Fruit fly (Drosophila melanogaster) whole organism, embryonic: ENCODE data around the gene LPCAT.
A peak's percentile ranks its signal among the peaks of the same experiment; 100 is the strongest.

Experiments used
- Atf3 ChIP-seq: fragments of 200-800 bp; sonication (Bioruptor generic); optimal IDR thresholded peaks from 3 replicates; lab custom pipeline; 2016; ENCODE audit warnings: missing biosample characterization, missing genetic modification characterization
- Bdp1 ChIP-seq: fragments of 200-800 bp; sonication (Bioruptor generic); optimal IDR thresholded peaks from 3 replicates; lab custom pipeline; 2016; ENCODE audit warnings: missing biosample characterization, missing genetic modification characterization
- C15 ChIP-seq: fragments of 200-800 bp; sonication (Bioruptor generic); IDR thresholded peaks from 3 replicates; pipeline ENCODE4 v1.3.6; 2022; ENCODE audit warnings: missing biosample characterization, missing genetic modification characterization
- CG10543 ChIP-seq: fragments of 200-800 bp; sonication (Bioruptor generic); optimal IDR thresholded peaks from 3 replicates; lab custom pipeline; 2017; ENCODE audit warnings: missing biosample characterization, mild to moderate bottlenecking, missing genetic modification characterization, moderate library complexity
- CG12744 ChIP-seq: fragments of 200-800 bp; sonication (Bioruptor generic); optimal IDR thresholded peaks from 2 replicates; lab custom pipeline; 2016; ENCODE audit warnings: missing biosample characterization, missing genetic modification characterization
- CG17361 ChIP-seq: fragments of 200-800 bp; sonication (Bioruptor generic); IDR thresholded peaks from 3 replicates; pipeline ENCODE4 v1.3.6; 2022; ENCODE audit warnings: missing biosample characterization, missing genetic modification characterization
- CG17568 ChIP-seq: fragments of 200-800 bp; sonication (Bioruptor generic); optimal IDR thresholded peaks from 2 replicates; lab custom pipeline; 2018; ENCODE audit warnings: missing biosample characterization, mild to moderate bottlenecking, missing genetic modification characterization, moderate library complexity
- CG18011 ChIP-seq: fragments of 200-800 bp; sonication (Bioruptor generic); optimal IDR thresholded peaks from 2 replicates; lab custom pipeline; 2017; ENCODE audit warnings: missing biosample characterization, missing genetic modification characterization, mild to moderate bottlenecking, moderate library complexity, missing genotype
- CG30020 ChIP-seq: fragments of 200-800 bp; optimal IDR thresholded peaks from 2 replicates; lab custom pipeline; 2019; ENCODE audit warnings: missing biosample characterization, mild to moderate bottlenecking, missing genetic modification characterization, moderate library complexity
- CG32772 ChIP-seq: fragments of 200-800 bp; sonication (Bioruptor generic); IDR thresholded peaks from 2 replicates; pipeline ENCODE4 v1.3.6; 2022; ENCODE audit warnings: missing biosample characterization, missing genetic modification characterization
- CG34422 ChIP-seq: fragments of 200-800 bp; sonication (Bioruptor generic); IDR thresholded peaks from 3 replicates; pipeline ENCODE4 v1.3.6; 2022; ENCODE audit warnings: missing biosample characterization, missing genetic modification characterization
- CG4707 ChIP-seq: fragments of 200-800 bp; sonication (Bioruptor generic); optimal IDR thresholded peaks from 2 replicates; lab custom pipeline; 2018; ENCODE audit warnings: missing biosample characterization, mild to moderate bottlenecking, missing genetic modification characterization, moderate library complexity
- CG7357 ChIP-seq: fragments of 200-800 bp; sonication (Bioruptor generic); IDR thresholded peaks from 3 replicates; pipeline ENCODE4 v1.3.6; 2022; ENCODE audit warnings: missing biosample characterization, missing genetic modification characterization
- CG7372 ChIP-seq: fragments of 200-800 bp; sonication (Bioruptor generic); IDR thresholded peaks from 2 replicates; pipeline ENCODE4 v1.3.6; 2022; ENCODE audit warnings: missing biosample characterization, missing genetic modification characterization
- CG7839 ChIP-seq: fragments of 200-800 bp; sonication (Bioruptor generic); optimal IDR thresholded peaks from 3 replicates; lab custom pipeline; 2018; ENCODE audit warnings: missing biosample characterization, mild to moderate bottlenecking, missing genetic modification characterization, moderate library complexity
- CG9797 ChIP-seq: fragments of 200-800 bp; sonication (Bioruptor generic); optimal IDR thresholded peaks from 3 replicates; lab custom pipeline; 2018; ENCODE audit warnings: missing biosample characterization, mild to moderate bottlenecking, missing genetic modification characterization
- CoRest ChIP-seq: fragments of 200-800 bp; sonication (Bioruptor generic); optimal IDR thresholded peaks from 3 replicates; lab custom pipeline; 2018; ENCODE audit warnings: missing biosample characterization, mild to moderate bottlenecking, missing genetic modification characterization, moderate library complexity
- D19B ChIP-seq: fragments of 200-800 bp; sonication (Bioruptor generic); optimal IDR thresholded peaks from 2 replicates; lab custom pipeline; 2017; ENCODE audit warnings: missing biosample characterization, mild to moderate bottlenecking, missing genetic modification characterization
- Dbx ChIP-seq: fragments of 200-800 bp; sonication (Bioruptor generic); IDR thresholded peaks from 3 replicates; pipeline ENCODE4 v1.3.6; 2022; ENCODE audit warnings: missing biosample characterization, missing genetic modification characterization
- Dip2 ChIP-seq: fragments of 200-800 bp; sonication (Bioruptor generic); IDR thresholded peaks from 2 replicates; pipeline ENCODE4 v1.3.6; 2022; ENCODE audit warnings: missing biosample characterization, missing genetic modification characterization
- Dp ChIP-seq: fragments of 200-800 bp; sonication (Bioruptor generic); optimal IDR thresholded peaks from 2 replicates; lab custom pipeline; 2018; ENCODE audit warnings: missing biosample characterization, mild to moderate bottlenecking, missing genetic modification characterization, moderate library complexity
- ERR ChIP-seq: fragments of 200-800 bp; sonication (Bioruptor generic); optimal IDR thresholded peaks from 2 replicates; lab custom pipeline; 2016; ENCODE audit warnings: missing biosample characterization, missing genetic modification characterization
- HLHmδ ChIP-seq: fragments of 200-800 bp; sonication (Bioruptor generic); optimal IDR thresholded peaks from 2 replicates; lab custom pipeline; 2018; ENCODE audit warnings: missing biosample characterization, mild to moderate bottlenecking, missing genetic modification characterization, moderate library complexity
- Hr78 ChIP-seq, 2 experiments: fragments of 200-800 bp in 1 of 2; fragments of >200 bp in 1 of 2; sonication (Bioruptor generic) in 1 of 2; optimal IDR thresholded peaks; 2 replicates each; lab custom pipeline; 2017 to 2019; ENCODE audit warnings: missing biosample characterization in 2 of 2, missing genetic modification characterization in 2 of 2, mild to moderate bottlenecking in 1 of 2, moderate library complexity in 1 of 2
- Lim3 ChIP-seq: fragments of 200-800 bp; sonication (Bioruptor generic); IDR thresholded peaks from 2 replicates; pipeline ENCODE4 v1.3.6; 2022; ENCODE audit warnings: missing biosample characterization, missing genetic modification characterization
- Meics ChIP-seq: fragments of 200-800 bp; sonication (Bioruptor generic); optimal IDR thresholded peaks from 2 replicates; lab custom pipeline; 2017; ENCODE audit warnings: missing biosample characterization, mild to moderate bottlenecking, missing genetic modification characterization
- NfI ChIP-seq: fragments of 200-800 bp; sonication (Bioruptor generic); optimal IDR thresholded peaks from 3 replicates; lab custom pipeline; 2018; ENCODE audit warnings: missing biosample characterization, mild to moderate bottlenecking, missing genetic modification characterization, moderate library complexity
- Sox102F ChIP-seq: fragments of 200-800 bp; sonication (Bioruptor generic); optimal IDR thresholded peaks from 2 replicates; lab custom pipeline; 2018; ENCODE audit warnings: missing biosample characterization, mild to moderate bottlenecking, missing genetic modification characterization, moderate library complexity
- Taf1 ChIP-seq: fragments of 200-800 bp; sonication (Bioruptor generic); IDR thresholded peaks from 2 replicates; pipeline ENCODE4 v1.3.6; 2022; ENCODE audit warnings: missing biosample characterization, missing genetic modification characterization
- Tbp ChIP-seq: fragments of >200 bp; optimal IDR thresholded peaks from 2 replicates; lab custom pipeline; 2018; ENCODE audit warnings: missing biosample characterization, missing genetic modification characterization
- ac ChIP-seq: fragments of 200-800 bp; sonication (Bioruptor generic); optimal IDR thresholded peaks from 3 replicates; lab custom pipeline; 2017; ENCODE audit warnings: missing biosample characterization, mild to moderate bottlenecking, missing genetic modification characterization
- al ChIP-seq: fragments of 200-800 bp; sonication (Bioruptor generic); IDR thresholded peaks from 2 replicates; pipeline ENCODE4 v1.3.6; 2022; ENCODE audit warnings: missing biosample characterization, missing genetic modification characterization
- bab2 ChIP-seq: fragments of 200-800 bp; sonication (Bioruptor generic); optimal IDR thresholded peaks from 2 replicates; lab custom pipeline; 2016; ENCODE audit warnings: missing biosample characterization, missing genetic modification characterization
- chinmo ChIP-seq: fragments of 200-800 bp; sonication (Bioruptor generic); IDR thresholded peaks from 4 replicates; pipeline ENCODE4 v1.3.6; 2022; ENCODE audit warnings: missing biosample characterization, missing genetic modification characterization; ENCODE audit not compliant: partially characterized antibody
- dan ChIP-seq: fragments of 200-800 bp; sonication (Bioruptor generic); IDR thresholded peaks from 2 replicates; pipeline ENCODE4 v1.3.6; 2022; ENCODE audit warnings: missing biosample characterization, missing genetic modification characterization
- dmrt99B ChIP-seq: fragments of 200-800 bp; sonication (Bioruptor generic); optimal IDR thresholded peaks from 2 replicates; lab custom pipeline; 2018; ENCODE audit warnings: missing biosample characterization, mild to moderate bottlenecking, missing genetic modification characterization, moderate library complexity
- gcm2 ChIP-seq: fragments of 200-800 bp; sonication (Bioruptor generic); optimal IDR thresholded peaks from 2 replicates; lab custom pipeline; 2016; ENCODE audit warnings: missing biosample characterization, missing genetic modification characterization
- gfzf ChIP-seq: fragments of 200-800 bp; sonication (Bioruptor generic); optimal IDR thresholded peaks from 2 replicates; lab custom pipeline; 2016; ENCODE audit warnings: missing biosample characterization, mild to moderate bottlenecking, missing genetic modification characterization, moderate library complexity
- klu ChIP-seq: fragments of 200-800 bp; sonication (Bioruptor generic); IDR thresholded peaks from 2 replicates; pipeline ENCODE4 v1.3.6; 2022; ENCODE audit warnings: missing biosample characterization, missing genetic modification characterization
- lab ChIP-seq: fragments of 200-800 bp; sonication (Bioruptor generic); optimal IDR thresholded peaks from 3 replicates; lab custom pipeline; 2017; ENCODE audit warnings: missing biosample characterization, missing genetic modification characterization, mild to moderate bottlenecking, moderate library complexity, missing genetic modification reagents
- onecut ChIP-seq: fragments of 200-800 bp; sonication (Bioruptor generic); IDR thresholded peaks from 2 replicates; pipeline ENCODE4 v1.3.6; 2022; ENCODE audit warnings: missing biosample characterization, missing genetic modification characterization
- pb ChIP-seq: fragments of 200-800 bp; sonication (Bioruptor generic); optimal IDR thresholded peaks from 3 replicates; lab custom pipeline; 2016; ENCODE audit warnings: missing biosample characterization, missing genetic modification characterization
- slou ChIP-seq: fragments of 200-800 bp; sonication (Bioruptor generic); optimal IDR thresholded peaks from 3 replicates; lab custom pipeline; 2016; ENCODE audit warnings: missing biosample characterization, missing genetic modification characterization
- so ChIP-seq: fragments of 200-800 bp; sonication (Bioruptor generic); IDR thresholded peaks from 3 replicates; pipeline ENCODE4 v1.3.6; 2022; ENCODE audit warnings: missing biosample characterization, missing genetic modification characterization
- sqz ChIP-seq: fragments of 200-800 bp; sonication (Bioruptor generic); optimal IDR thresholded peaks from 3 replicates; lab custom pipeline; 2018; ENCODE audit warnings: missing biosample characterization, mild to moderate bottlenecking, missing genetic modification characterization
- tap ChIP-seq: fragments of 200-800 bp; optimal IDR thresholded peaks from 3 replicates; lab custom pipeline; 2019; ENCODE audit warnings: missing biosample characterization, mild to moderate bottlenecking, missing genetic modification characterization, moderate library complexity
- trem ChIP-seq: fragments of 200-800 bp; optimal IDR thresholded peaks from 3 replicates; lab custom pipeline; 2019; ENCODE audit warnings: missing biosample characterization, mild to moderate bottlenecking, missing genetic modification characterization, moderate library complexity
- wor ChIP-seq: fragments of 200-800 bp; sonication (Bioruptor generic); IDR thresholded peaks from 2 replicates; pipeline ENCODE4 v1.3.6; 2022; ENCODE audit warnings: missing biosample characterization, missing genetic modification characterization
- zen2 ChIP-seq: fragments of 200-800 bp; sonication (Bioruptor generic); IDR thresholded peaks from 3 replicates; pipeline ENCODE4 v1.3.6; 2022; ENCODE audit warnings: missing biosample characterization, missing genetic modification characterization; ENCODE audit not compliant: partially characterized antibody

The LPCAT gene

DNA sequence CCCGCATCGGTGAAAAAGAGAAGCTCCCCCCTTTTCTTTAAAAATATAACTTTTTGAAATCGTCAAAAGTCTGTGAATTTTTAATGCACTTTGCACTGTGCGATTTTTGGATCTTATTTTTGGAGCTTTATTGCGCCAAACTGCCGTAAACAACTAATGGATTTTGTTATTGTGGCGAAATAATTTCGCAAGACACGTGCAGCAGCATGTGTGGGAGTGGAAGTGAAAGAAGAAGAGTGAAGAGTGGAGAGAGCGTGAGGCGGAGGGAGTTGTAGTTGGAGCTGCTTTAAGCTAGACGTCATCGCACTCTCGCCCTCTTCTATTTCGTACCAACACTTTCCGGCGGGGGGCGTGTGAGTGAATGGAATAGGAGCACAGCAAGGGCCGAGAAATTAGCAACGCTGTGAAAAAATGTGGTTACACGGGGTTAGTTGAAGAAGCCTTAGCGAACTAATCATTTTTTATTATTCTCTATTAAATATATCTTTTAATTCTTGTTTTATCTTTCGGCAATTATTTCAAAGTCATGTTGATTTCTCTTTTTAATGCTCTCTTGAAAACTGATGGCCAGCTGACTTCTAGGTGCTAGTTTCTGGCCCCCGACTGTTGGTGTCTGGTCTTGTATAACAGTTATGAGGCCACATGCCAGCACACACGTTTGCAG lies 3.8 kb upstream of the LPCAT start (continued):
- TF ChIP-seq klu (GFP tag; lab: Robert Waterston, UW) (peak; percentile 87), Taf1 (peak; percentile 91), al (GFP tag; lab: Robert Waterston, UW) (peak; percentile 90), CG10543 (GFP tag; lab: Kevin White, UChicago) (peak; percentile 96), NfI (peak; percentile 93), CoRest (tag; lab: Kevin White, UChicago) (peak; percentile 96), CG17568 (GFP tag; lab: Kevin White, UChicago) (peak; percentile 87), CG4707 (GFP tag; lab: Kevin White, UChicago) (peak; percentile 73), bab2 (peak; percentile 65), CG9797 (GFP tag; lab: Kevin White, UChicago) (peak; percentile 38), Bdp1 (GFP tag; lab: Kevin White, UChicago) (peak; percentile 59), Meics (GFP tag; lab: Kevin White, UChicago) (peak; percentile 96), dan (peak; percentile 38; the same call in 1 of the 2 replicates), HLHmδ (GFP tag; lab: Kevin White, UChicago) (no peak), dmrt99B (tag; lab: Kevin White, UChicago) (peak; percentile 97), CG18011 (GFP tag; lab: Kevin White, UChicago) (peak; percentile 81), CG7357 (peak; percentile 84), ERR (no peak), CG7372 (peak; percentile 92), CG34422 (GFP tag; lab: Robert Waterston, UW) (peak; percentile 93), CG17361 (peak; percentile 94), Lim3 (GFP tag; lab: Robert Waterston, UW) (peak; percentile 78), gcm2 (GFP tag; lab: Kevin White, UChicago) (peak; percentile 67), Atf3 (GFP tag; lab: Kevin White, UChicago) (peak; percentile 35), CG7839 (tag; lab: Kevin White, UChicago) (peak; percentile 96), CG12744 (no peak), tap (tag; lab: Kevin White, UChicago) (peak; percentile 94), pb (GFP tag; lab: Kevin White, UChicago) (peak; percentile 23), Tbp (no peak), wor (GFP tag; lab: Robert Waterston, UW) (peak; percentile 91), Dp (GFP tag; lab: Kevin White, UChicago) (peak; percentile 4), C15 (GFP tag; lab: Robert Waterston, UW) (peak; percentile 74; the same call in 1 of the 3 replicates), gfzf (no peak), CG32772 (GFP tag; lab: Robert Waterston, UW) (peak; percentile 92), Dbx (GFP tag; lab: Robert Waterston, UW) (peak; percentile 92), trem (tag; lab: Kevin White, UChicago) (peak; percentile 83), onecut (GFP tag; lab: Robert Waterston, UW) (peak; percentile 90), CG30020 (tag; lab: Kevin White, UChicago) (peak; percentile 71), slou (GFP tag; lab: Kevin White, UChicago) (peak; percentile 65), Sox102F (GFP tag; lab: Kevin White, UChicago) (peak; percentile 93), sqz (GFP tag; lab: Kevin White, UChicago) (peak; percentile 90), ac (GFP tag; lab: Kevin White, UChicago) (peak; percentile 58), zen2 (GFP tag; lab: Robert Waterston, UW) (no peak), Hr78 (GFP tag; optimal IDR thresholded peaks at IDR 0.05; lab: Kevin White, UChicago) (peak in 1 of 2 experiments; percentile 83), chinmo (GFP tag; lab: Robert Waterston, UW) (no peak), lab (GFP tag; lab: Kevin White, UChicago) (peak; percentile 98), D19B (peak; percentile 90), so (GFP tag; lab: Robert Waterston, UW) (peak; percentile 95), Dip2 (GFP tag; lab: Robert Waterston, UW) (peak; percentile 44; the same call in 1 of the 2 replicates)
